Fruit fly (Drosophila melanogaster) whole organism, embryonic: Measurements from ENCODE around the gene CG16985.

ENCODE experiments used
- CG12104 ChIP-seq: fragments of 200-800 bp; sonication (Bioruptor generic); optimal IDR thresholded peaks from 3 replicates; lab custom pipeline; 2016; ENCODE audit warnings: missing biosample characterization, missing genetic modification characterization
- CG12299 ChIP-seq: fragments of 200-800 bp; sonication (Bioruptor generic); optimal IDR thresholded peaks from 2 replicates; lab custom pipeline; 2018; ENCODE audit warnings: missing biosample characterization, mild to moderate bottlenecking, missing genetic modification characterization
- CG12659 ChIP-seq: fragments of 200-800 bp; sonication (Bioruptor generic); optimal IDR thresholded peaks from 3 replicates; lab custom pipeline; 2017; ENCODE audit warnings: mild to moderate bottlenecking, missing biosample characterization, missing genetic modification reagents, missing genetic modification characterization
- CG12942 ChIP-seq: fragments of 200-800 bp; sonication (Bioruptor generic); optimal IDR thresholded peaks from 3 replicates; lab custom pipeline; 2016; ENCODE audit warnings: missing biosample characterization, missing genetic modification characterization
- CG13775 ChIP-seq: fragments of 200-800 bp; sonication (Bioruptor generic); optimal IDR thresholded peaks from 3 replicates; lab custom pipeline; 2017; ENCODE audit warnings: missing biosample characterization, mild to moderate bottlenecking, missing genetic modification characterization
- CG14014 ChIP-seq: fragments of 200-800 bp; sonication (Bioruptor generic); IDR thresholded peaks from 2 replicates; pipeline ENCODE4 v1.3.6; 2022; ENCODE audit warnings: missing biosample characterization, missing genetic modification characterization
- CG17186 ChIP-seq: fragments of 200-800 bp; sonication (Bioruptor generic); optimal IDR thresholded peaks from 3 replicates; lab custom pipeline; 2017; ENCODE audit warnings: missing biosample characterization, missing genetic modification reagents, missing genetic modification characterization
- CG17612 ChIP-seq: fragments of 200-800 bp; sonication (Bioruptor generic); IDR thresholded peaks from 2 replicates; pipeline ENCODE4 v1.3.6; 2022; ENCODE audit warnings: missing biosample characterization, missing genetic modification characterization
- CG18011 ChIP-seq: fragments of 200-800 bp; sonication (Bioruptor generic); optimal IDR thresholded peaks from 2 replicates; lab custom pipeline; 2017; ENCODE audit warnings: missing biosample characterization, missing genetic modification characterization, mild to moderate bottlenecking, moderate library complexity, missing genotype
- CG18619 ChIP-seq: fragments of 200-800 bp; sonication (Bioruptor generic); optimal IDR thresholded peaks from 3 replicates; lab custom pipeline; 2017; ENCODE audit warnings: missing biosample characterization, mild to moderate bottlenecking, missing genetic modification characterization
- CG33557 ChIP-seq: fragments of 200-800 bp; sonication (Bioruptor generic); optimal IDR thresholded peaks from 2 replicates; lab custom pipeline; 2019; ENCODE audit warnings: missing biosample characterization, mild to moderate bottlenecking, missing genetic modification characterization, moderate library complexity
- CG4360 ChIP-seq: fragments of 200-800 bp; sonication (Bioruptor generic); IDR thresholded peaks from 2 replicates; pipeline ENCODE4 v1.3.6; 2022; ENCODE audit warnings: missing biosample characterization, missing genetic modification characterization
- CG4707 ChIP-seq: fragments of 200-800 bp; sonication (Bioruptor generic); optimal IDR thresholded peaks from 2 replicates; lab custom pipeline; 2018; ENCODE audit warnings: missing biosample characterization, mild to moderate bottlenecking, missing genetic modification characterization, moderate library complexity
- CG4820 ChIP-seq: fragments of 200-800 bp; sonication (Bioruptor generic); optimal IDR thresholded peaks from 3 replicates; lab custom pipeline; 2016; ENCODE audit warnings: missing biosample characterization, missing genetic modification characterization
- CG5245 ChIP-seq: fragments of 200-800 bp; sonication (Bioruptor generic); optimal IDR thresholded peaks from 3 replicates; lab custom pipeline; 2016; ENCODE audit warnings: missing biosample characterization, missing genetic modification characterization
- CG6683 ChIP-seq: fragments of 200-800 bp; sonication (Bioruptor generic); optimal IDR thresholded peaks from 2 replicates; lab custom pipeline; 2017; ENCODE audit warnings: missing biosample characterization, mild to moderate bottlenecking, missing genetic modification characterization, missing genetic modification reagents
- CG6689 ChIP-seq: fragments of 200-800 bp; sonication (Bioruptor generic); IDR thresholded peaks from 2 replicates; pipeline ENCODE4 v1.3.6; 2022; ENCODE audit warnings: missing biosample characterization, missing genetic modification characterization
- CG8281 ChIP-seq: fragments of 200-800 bp; sonication (Bioruptor generic); optimal IDR thresholded peaks from 2 replicates; lab custom pipeline; 2018; ENCODE audit warnings: missing biosample characterization, mild to moderate bottlenecking, missing genetic modification characterization, moderate library complexity
- CG8478 ChIP-seq: fragments of >200 bp; optimal IDR thresholded peaks from 2 replicates; lab custom pipeline; 2018
- CG9876 ChIP-seq: fragments of 200-800 bp; sonication (Bioruptor generic); optimal IDR thresholded peaks from 2 replicates; lab custom pipeline; 2016; ENCODE audit warnings: missing biosample characterization, missing genetic modification characterization
- Dbx ChIP-seq: fragments of 200-800 bp; sonication (Bioruptor generic); IDR thresholded peaks from 3 replicates; pipeline ENCODE4 v1.3.6; 2022; ENCODE audit warnings: missing biosample characterization, missing genetic modification characterization
- Fer3 ChIP-seq: fragments of 200-800 bp; sonication (Bioruptor generic); optimal IDR thresholded peaks from 2 replicates; lab custom pipeline; 2018; ENCODE audit warnings: missing biosample characterization, mild to moderate bottlenecking, missing genetic modification characterization, moderate library complexity
- HLH4C ChIP-seq: fragments of 200-800 bp; sonication (Bioruptor generic); IDR thresholded peaks from 3 replicates; pipeline ENCODE4 v1.3.6; 2022; ENCODE audit warnings: missing biosample characterization, missing genetic modification characterization; ENCODE audit not compliant: partially characterized antibody
- Hmr ChIP-seq: fragments of 200-800 bp; sonication (Bioruptor generic); optimal IDR thresholded peaks from 3 replicates; lab custom pipeline; 2017; ENCODE audit warnings: mild to moderate bottlenecking, missing biosample characterization, missing genetic modification reagents, missing genetic modification characterization
- Hr3 ChIP-seq: fragments of 200-800 bp; sonication (Bioruptor generic); optimal IDR thresholded peaks from 3 replicates; lab custom pipeline; 2016; ENCODE audit warnings: missing biosample characterization, missing genetic modification characterization
- Myb ChIP-seq: fragments of 200-800 bp; sonication (Bioruptor generic); optimal IDR thresholded peaks from 2 replicates; lab custom pipeline; 2016; ENCODE audit warnings: missing biosample characterization, missing genetic modification characterization
- Nf-YC ChIP-seq: fragments of 200-800 bp; optimal IDR thresholded peaks from 3 replicates; lab custom pipeline; 2019; ENCODE audit warnings: missing biosample characterization, mild to moderate bottlenecking, missing genetic modification characterization, moderate library complexity
- NfI ChIP-seq: fragments of 200-800 bp; sonication (Bioruptor generic); optimal IDR thresholded peaks from 3 replicates; lab custom pipeline; 2018; ENCODE audit warnings: missing biosample characterization, mild to moderate bottlenecking, missing genetic modification characterization, moderate library complexity
- Scr ChIP-seq: fragments of 200-800 bp; sonication (Bioruptor generic); IDR thresholded peaks from 2 replicates; pipeline ENCODE4 v1.3.6; 2022; ENCODE audit warnings: missing biosample characterization, missing genetic modification characterization; ENCODE audit not compliant: partially characterized antibody
- Spps ChIP-seq: fragments of 200-800 bp; sonication (Bioruptor generic); optimal IDR thresholded peaks from 2 replicates; lab custom pipeline; 2018; ENCODE audit warnings: missing biosample characterization, mild to moderate bottlenecking, missing genetic modification characterization
- TFAM ChIP-seq: fragments of 200-800 bp; sonication (Bioruptor generic); optimal IDR thresholded peaks from 2 replicates; lab custom pipeline; 2017; ENCODE audit warnings: missing biosample characterization, missing genetic modification characterization, inconsistent platforms
- bbx ChIP-seq: fragments of 200-800 bp; sonication (Bioruptor generic); IDR thresholded peaks from 2 replicates; pipeline ENCODE4 v1.3.6; 2022; ENCODE audit warnings: missing biosample characterization, missing genetic modification characterization; ENCODE audit not compliant: partially characterized antibody
- bcd ChIP-seq: fragments of 200-800 bp; sonication (Bioruptor generic); optimal IDR thresholded peaks from 2 replicates; lab custom pipeline; 2017; ENCODE audit warnings: missing biosample characterization, mild to moderate bottlenecking, missing genetic modification characterization
- corto ChIP-seq: fragments of 200-800 bp; sonication (Bioruptor generic); optimal IDR thresholded peaks from 2 replicates; lab custom pipeline; 2016; ENCODE audit warnings: missing biosample characterization, mild to moderate bottlenecking, missing genetic modification characterization, moderate library complexity
- dimm ChIP-seq: fragments of 200-800 bp; sonication (Bioruptor generic); IDR thresholded peaks from 2 replicates; pipeline ENCODE4 v1.3.6; 2022; ENCODE audit warnings: missing biosample characterization, missing genetic modification characterization
- dysf ChIP-seq: fragments of 200-800 bp; sonication (Bioruptor generic); IDR thresholded peaks from 3 replicates; pipeline ENCODE4 v1.3.6; 2022; ENCODE audit warnings: missing biosample characterization, missing genetic modification characterization
- ftz-f1 ChIP-seq: fragments of 200-800 bp; sonication (Bioruptor generic); optimal IDR thresholded peaks from 2 replicates; lab custom pipeline; 2016; ENCODE audit warnings: missing biosample characterization, missing genetic modification characterization
- hth ChIP-seq: fragments of >200 bp; optimal IDR thresholded peaks from 2 replicates; lab custom pipeline; 2017; ENCODE audit warnings: inconsistent platforms
- ind ChIP-seq: fragments of 200-800 bp; sonication (Bioruptor generic); optimal IDR thresholded peaks from 3 replicates; lab custom pipeline; 2016; ENCODE audit warnings: missing biosample characterization, missing genetic modification characterization
- inv ChIP-seq: fragments of 200-800 bp; sonication (Bioruptor generic); IDR thresholded peaks from 2 replicates; pipeline ENCODE4 v1.3.6; 2022; ENCODE audit warnings: missing biosample characterization, missing genetic modification characterization; ENCODE audit not compliant: partially characterized antibody
- klu ChIP-seq: fragments of 200-800 bp; sonication (Bioruptor generic); IDR thresholded peaks from 2 replicates; pipeline ENCODE4 v1.3.6; 2022; ENCODE audit warnings: missing biosample characterization, missing genetic modification characterization
- mld ChIP-seq: fragments of 200-800 bp; sonication (Bioruptor generic); IDR thresholded peaks from 3 replicates; pipeline ENCODE4 v1.3.6; 2022; ENCODE audit warnings: missing biosample characterization, missing genetic modification characterization; ENCODE audit not compliant: partially characterized antibody
- onecut ChIP-seq: fragments of 200-800 bp; sonication (Bioruptor generic); IDR thresholded peaks from 2 replicates; pipeline ENCODE4 v1.3.6; 2022; ENCODE audit warnings: missing biosample characterization, missing genetic modification characterization
- pb ChIP-seq: fragments of 200-800 bp; sonication (Bioruptor generic); optimal IDR thresholded peaks from 3 replicates; lab custom pipeline; 2016; ENCODE audit warnings: missing biosample characterization, missing genetic modification characterization
- pros ChIP-seq: fragments of 200-800 bp; sonication (Bioruptor generic); optimal IDR thresholded peaks from 3 replicates; lab custom pipeline; 2019; ENCODE audit warnings: missing biosample characterization, mild to moderate bottlenecking, missing genetic modification characterization, moderate library complexity
- seq ChIP-seq: fragments of 200-800 bp; sonication (Bioruptor generic); IDR thresholded peaks from 2 replicates; pipeline ENCODE4 v1.3.6; 2022; ENCODE audit warnings: missing biosample characterization, missing genetic modification characterization
- sna ChIP-seq: fragments of 200-800 bp; sonication (Bioruptor generic); IDR thresholded peaks from 2 replicates; pipeline ENCODE4 v1.3.6; 2022; ENCODE audit warnings: missing biosample characterization, missing genetic modification characterization; ENCODE audit not compliant: partially characterized antibody
- stwl ChIP-seq: fragments of 200-800 bp; sonication (Bioruptor generic); optimal IDR thresholded peaks from 3 replicates; lab custom pipeline; 2018; ENCODE audit warnings: missing biosample characterization, mild to moderate bottlenecking, missing genetic modification characterization, moderate library complexity
- sug ChIP-seq: fragments of 200-800 bp; optimal IDR thresholded peaks from 2 replicates; lab custom pipeline; 2019; ENCODE audit warnings: missing biosample characterization, mild to moderate bottlenecking, missing genetic modification characterization, moderate library complexity
- zf30C ChIP-seq: fragments of 200-800 bp; sonication (Bioruptor generic); optimal IDR thresholded peaks from 3 replicates; lab custom pipeline; 2018; ENCODE audit warnings: missing biosample characterization, mild to moderate bottlenecking, missing genetic modification characterization

CG16985 gene

DNA sequence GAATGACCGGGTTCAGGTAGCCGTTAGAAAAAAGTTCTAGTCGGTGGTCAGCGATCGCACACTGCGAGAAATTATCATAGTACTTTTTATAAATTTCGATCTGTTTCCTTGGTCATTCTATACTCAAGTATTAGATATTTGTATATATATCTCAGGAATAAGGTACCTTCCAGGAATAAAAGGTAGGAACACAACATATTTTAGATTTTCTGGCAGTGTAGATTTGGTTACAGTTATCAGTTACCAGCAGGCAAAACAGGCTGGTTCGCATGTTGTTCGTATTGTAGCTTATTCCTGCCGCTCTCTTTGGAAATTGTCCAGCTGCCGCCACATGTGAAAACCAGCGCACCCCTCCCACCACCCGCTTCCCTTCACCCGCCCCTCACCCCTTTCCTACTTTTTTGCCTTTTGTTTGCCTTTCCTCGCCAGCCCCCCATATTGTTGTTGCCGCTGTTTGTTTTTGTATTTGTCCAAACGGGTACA is 17.7 kb upstream of the CG16985 start (continued):
- TF ChIP-seq HLH4C (GFP tag; lab: Robert Waterston, UW) = no peak
- TF ChIP-seq Hr3 (GFP tag; lab: Kevin White, UChicago) = peak; percentile 79
- peak; percentile 59 for TF ChIP-seq CG12104 (GFP tag; lab: Kevin White, UChicago)
- no peak for TF ChIP-seq ftz-f1 (GFP tag; lab: Kevin White, UChicago)
- TF ChIP-seq CG14014 (GFP tag; lab: Robert Waterston, UW) = peak; percentile 86
- TF ChIP-seq klu (GFP tag; lab: Robert Waterston, UW) = peak; percentile 61
- peak; percentile 66 for TF ChIP-seq CG5245 (GFP tag; lab: Kevin White, UChicago)
- peak; percentile 85 for TF ChIP-seq CG13775
- peak; percentile 74 for TF ChIP-seq CG33557
- peak; percentile 59 for TF ChIP-seq CG12299 (tag; lab: Kevin White, UChicago)
- no peak for TF ChIP-seq CG8478
- peak; percentile 85 for TF ChIP-seq CG17186
- TF ChIP-seq Hmr (GFP tag; lab: Kevin White, UChicago) = peak; percentile 81
- peak; percentile 57 for TF ChIP-seq CG8281 (tag; lab: Kevin White, UChicago)
- TF ChIP-seq onecut (GFP tag; lab: Robert Waterston, UW) = peak; percentile 78
- peak; percentile 41; the same call in 1 of the 2 replicates for TF ChIP-seq bbx (GFP tag; lab: Robert Waterston, UW)
- TF ChIP-seq CG18619 (GFP tag; lab: Kevin White, UChicago) = peak; percentile 85
- TF ChIP-seq Dbx = peak; percentile 87
- 0 out of 2 replicates have a peak, but pooled peaks have one; percentile 27 for TF ChIP-seq inv (GFP tag; lab: Robert Waterston, UW)
- peak; percentile 88 for TF ChIP-seq Fer3 (tag; lab: Kevin White, UChicago)
- TF ChIP-seq CG4820 (GFP tag; lab: Kevin White, UChicago) = peak; percentile 84
- TF ChIP-seq dimm (GFP tag; lab: Robert Waterston, UW) = peak; percentile 80
- TF ChIP-seq Nf-YC (tag; lab: Kevin White, UChicago) = peak; percentile 43
- peak; percentile 31 for TF ChIP-seq pb (GFP tag; lab: Kevin White, UChicago)
- peak; percentile 61 for TF ChIP-seq CG4707 (GFP tag; lab: Kevin White, UChicago)
- TF ChIP-seq Myb (GFP tag; lab: Kevin White, UChicago) = peak; percentile 21
- no peak for TF ChIP-seq hth
- peak; percentile 72 for TF ChIP-seq CG6689 (GFP tag; lab: Robert Waterston, UW)
- TF ChIP-seq CG18011 (GFP tag; lab: Kevin White, UChicago) = peak; percentile 47
- TF ChIP-seq sna (GFP tag; lab: Robert Waterston, UW) = no peak
- TF ChIP-seq dysf (GFP tag; lab: Robert Waterston, UW) = peak; percentile 82
- TF ChIP-seq NfI (GFP tag; lab: Kevin White, UChicago) = peak; percentile 84
- peak; percentile 33 for TF ChIP-seq CG9876
- no peak for TF ChIP-seq mld (GFP tag; lab: Robert Waterston, UW)
- peak; percentile 38 for TF ChIP-seq TFAM (GFP tag; lab: Kevin White, UChicago)
- TF ChIP-seq pros = no peak
- peak; percentile 77 for TF ChIP-seq CG4360 (GFP tag; lab: Robert Waterston, UW)
- TF ChIP-seq CG17612 (GFP tag; lab: Robert Waterston, UW) = no peak
- TF ChIP-seq stwl (tag; lab: Kevin White, UChicago) = peak; percentile 29
- peak; percentile 55 for TF ChIP-seq CG6683 (GFP tag; lab: Kevin White, UChicago)
- no peak for TF ChIP-seq Scr
- TF ChIP-seq zf30C (GFP tag; lab: Kevin White, UChicago) = peak; percentile 88
- TF ChIP-seq CG12659 (GFP tag; lab: Kevin White, UChicago) = peak; percentile 77
- peak; percentile 83 for TF ChIP-seq Spps (tag; lab: Kevin White, UChicago)
- peak; percentile 56 for TF ChIP-seq CG12942 (GFP tag; lab: Kevin White, UChicago)
- peak; percentile 75 for TF ChIP-seq ind (GFP tag; lab: Kevin White, UChicago)
- TF ChIP-seq seq (GFP tag; lab: Robert Waterston, UW) = peak; percentile 89
- peak; percentile 88 for TF ChIP-seq bcd
- TF ChIP-seq sug (tag; lab: Kevin White, UChicago) = peak; percentile 47
- peak; percentile 19 for TF ChIP-seq corto
